ENCODE assay signal across 6 worm cellular contexts in the genomic region with DNA sequence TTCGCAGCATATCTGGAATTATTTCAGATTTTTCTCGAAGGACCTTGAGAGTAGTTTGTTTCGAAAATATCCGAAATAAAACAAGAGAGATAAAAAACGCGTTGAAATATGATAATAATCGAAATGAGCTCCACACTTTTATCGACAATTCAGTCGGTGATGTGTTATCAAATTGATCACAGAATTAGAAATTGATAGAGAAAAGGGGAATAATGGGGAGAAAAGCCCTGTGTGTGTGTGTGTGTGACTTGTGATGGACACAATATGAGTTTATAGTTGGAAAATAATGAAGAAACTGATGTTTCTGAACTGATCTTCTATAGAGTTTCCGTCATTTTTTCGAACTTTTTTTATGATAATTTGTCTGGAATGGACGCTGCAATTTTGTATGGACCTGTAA.
TF ChIP-seq lines count a peak whose summit lies in the region.

Gene pgp-1, minus strand, starts transcription at position 12 of the 400 bp plus-strand sequence.

TF ChIP-seq in whole organism, L1 larva, 84 proteins besides CTCF, POLR2A, EP300 and RAD21:
- TF ChIP-seq nhr-20 (tag; optimal IDR thresholded peaks at IDR 0.05; lab: Kevin White, UChicago): peak; percentile 20
- no peak for TF ChIP-seq snu-23 (GFP tag; optimal IDR thresholded peaks at IDR 0.05; lab: Kevin White, UChicago)
- TF ChIP-seq pqm-1 (tag; optimal IDR thresholded peaks at IDR 0.05; lab: Kevin White, UChicago): peak; percentile 88
- TF ChIP-seq elt-2 (tag; optimal IDR thresholded peaks at IDR 0.05; lab: Kevin White, UChicago): peak; percentile 90
- peak; percentile 13 for TF ChIP-seq lin-14 (GFP tag; optimal IDR thresholded peaks at IDR 0.05; lab: Kevin White, UChicago)
- TF ChIP-seq unc-98 (GFP tag; IDR thresholded peaks at IDR 0.05; lab: Robert Waterston, UW): no peak
- TF ChIP-seq lin-35 (GFP tag; optimal IDR thresholded peaks at IDR 0.05; lab: Kevin White, UChicago): peak in 1 of 2 experiments; percentile 27
- no peak for TF ChIP-seq pax-3 (tag; optimal IDR thresholded peaks at IDR 0.05; lab: Kevin White, UChicago)
- no peak for TF ChIP-seq mdl-1 (tag; optimal IDR thresholded peaks at IDR 0.05; lab: Kevin White, UChicago)
- TF ChIP-seq nhr-28 (tag; optimal IDR thresholded peaks at IDR 0.05; lab: Kevin White, UChicago): no peak

TF ChIP-seq in whole organism, L2 larva, 48 proteins besides CTCF, POLR2A, EP300 and RAD21:
- TF ChIP-seq ztf-4 (tag; optimal IDR thresholded peaks at IDR 0.05; lab: Kevin White, UChicago): no peak
- peak; percentile 83 for TF ChIP-seq sma-9 (GFP tag; optimal IDR thresholded peaks at IDR 0.05; lab: Kevin White, UChicago)
- TF ChIP-seq sma-9 (tag; optimal IDR thresholded peaks at IDR 0.05; lab: Kevin White, UChicago): no peak
- TF ChIP-seq alr-1 (tag; optimal IDR thresholded peaks at IDR 0.05; lab: Kevin White, UChicago): no peak
- TF ChIP-seq crh-2 (tag; optimal IDR thresholded peaks at IDR 0.05; lab: Kevin White, UChicago): peak; percentile 38
- no peak for TF ChIP-seq zag-1 (tag; optimal IDR thresholded peaks at IDR 0.05; lab: Kevin White, UChicago)
- peak; percentile 91 for TF ChIP-seq fos-1 (tag; optimal IDR thresholded peaks at IDR 0.05; lab: Kevin White, UChicago)
- no peak for TF ChIP-seq snpc-4 (tag; optimal IDR thresholded peaks at IDR 0.05; lab: Kevin White, UChicago)

TF ChIP-seq in whole organism, L3 larva, 47 proteins besides CTCF, POLR2A, EP300 and RAD21:
- TF ChIP-seq elt-2 (tag; optimal IDR thresholded peaks at IDR 0.05; lab: Kevin White, UChicago): peak; percentile 94
- TF ChIP-seq pha-4 (tag; optimal IDR thresholded peaks at IDR 0.05; lab: Kevin White, UChicago): peak; percentile 27
- no peak for TF ChIP-seq daf-12 (tag; optimal IDR thresholded peaks at IDR 0.05; lab: Kevin White, UChicago)
- TF ChIP-seq pqm-1 (tag; optimal IDR thresholded peaks at IDR 0.05; lab: Kevin White, UChicago): peak; percentile 91
- TF ChIP-seq jun-1 (tag; optimal IDR thresholded peaks at IDR 0.05; lab: Kevin White, UChicago): peak; percentile 9
- no peak for TF ChIP-seq ztf-4 (tag; optimal IDR thresholded peaks at IDR 0.05; lab: Kevin White, UChicago)

TF ChIP-seq in whole organism, L4 larva, 104 proteins besides CTCF, POLR2A, EP300 and RAD21 (continues in another document):
- TF ChIP-seq nhr-48 (tag; optimal IDR thresholded peaks at IDR 0.05; lab: Kevin White, UChicago) (peak; percentile 17), hlh-30 (tag; optimal IDR thresholded peaks at IDR 0.05; lab: Kevin White, UChicago; ENCODE audit: insufficient read depth) (no peak), unc-62 (GFP tag; optimal IDR thresholded peaks at IDR 0.05 in 1 of 2; lab: Kevin White, UChicago) (peak in 1 of 2 experiments; percentile 57), unc-62 (tag; optimal IDR thresholded peaks at IDR 0.05; lab: Kevin White, UChicago) (no peak), madf-9 (GFP tag; conservative IDR thresholded peaks at IDR 0.05; lab: Robert Waterston, UW) (no peak), dve-1 (tag; optimal IDR thresholded peaks at IDR 0.05; lab: Kevin White, UChicago; ENCODE audit: insufficient read depth) (peak; percentile 77), zip-2 (tag; optimal IDR thresholded peaks at IDR 0.05; lab: Kevin White, UChicago) (no peak), egl-27 (tag; optimal IDR thresholded peaks at IDR 0.05; lab: Kevin White, UChicago) (no peak), zag-1 (tag; optimal IDR thresholded peaks at IDR 0.05; lab: Kevin White, UChicago) (no peak), Y48G9A.11 (GFP tag; IDR thresholded peaks at IDR 0.05; lab: Robert Waterston, UW) (no peak), mxl-2 (GFP tag; conservative IDR thresholded peaks at IDR 0.05; lab: Robert Waterston, UW) (no peak), pqm-1 (tag; optimal IDR thresholded peaks at IDR 0.05; lab: Kevin White, UChicago) (peak; percentile 99), lin-15B (tag; optimal IDR thresholded peaks at IDR 0.05; lab: Kevin White, UChicago) (no peak), fkh-10 (GFP tag; optimal IDR thresholded peaks at IDR 0.05; lab: Kevin White, UChicago) (no peak), zip-11 (GFP tag; IDR thresholded peaks at IDR 0.05; lab: Robert Waterston, UW) (no peak), hlh-11 (tag; optimal IDR thresholded peaks at IDR 0.05; lab: Kevin White, UChicago) (peak; percentile 73), spr-3 (GFP tag; optimal IDR thresholded peaks at IDR 0.05; lab: Kevin White, UChicago) (no peak), mdt-29 (GFP tag; IDR thresholded peaks at IDR 0.05; lab: Robert Waterston, UW) (no peak), php-3 (GFP tag; IDR thresholded peaks at IDR 0.05; lab: Robert Waterston, UW) (peak; percentile 68), unc-39 (tag; optimal IDR thresholded peaks at IDR 0.05; lab: Kevin White, UChicago) (no peak), nhr-102 (tag; optimal IDR thresholded peaks at IDR 0.05; lab: Kevin White, UChicago) (peak; percentile 81), ceh-62 (tag; optimal IDR thresholded peaks at IDR 0.05; lab: Kevin White, UChicago) (no peak)

TF ChIP-seq in whole organism, late embryonic, 69 proteins besides CTCF, POLR2A, EP300 and RAD21:
- TF ChIP-seq elt-2 (tag; optimal IDR thresholded peaks at IDR 0.05; lab: Kevin White, UChicago) (peak; percentile 60), ttx-3 (tag; optimal IDR thresholded peaks at IDR 0.05; lab: Kevin White, UChicago) (no peak), fkh-10 (GFP tag; optimal IDR thresholded peaks at IDR 0.05; lab: Kevin White, UChicago) (no peak)

TF ChIP-seq in whole organism, young adult, 124 proteins besides CTCF, POLR2A, EP300 and RAD21:
- TF ChIP-seq nfya-1 (tag; optimal IDR thresholded peaks at IDR 0.05; lab: Kevin White, UChicago; ENCODE audit: borderline replicate concordance, insufficient read depth) (no peak), dox-1 (GFP tag; IDR thresholded peaks at IDR 0.05; lab: Robert Waterston, UW) (0 out of 2 replicates have a peak, but pooled peaks have one; percentile 28), ceh-27 (GFP tag; optimal IDR thresholded peaks at IDR 0.05; lab: Kevin White, UChicago) (no peak), F39B2.1 (GFP tag; IDR thresholded peaks at IDR 0.05; lab: Robert Waterston, UW) (no peak), repo-1 (tag; optimal IDR thresholded peaks at IDR 0.05; lab: Kevin White, UChicago) (no peak), ztf-25 (GFP tag; IDR thresholded peaks at IDR 0.05; lab: Robert Waterston, UW) (no peak), cebp-1 (GFP tag; IDR thresholded peaks at IDR 0.05; lab: Robert Waterston, UW) (no peak), cebp-1 (tag; optimal IDR thresholded peaks at IDR 0.05; lab: Kevin White, UChicago) (peak; percentile 16), nhr-80 (tag; optimal IDR thresholded peaks at IDR 0.05; lab: Kevin White, UChicago) (peak; percentile 88)
